Worm (Caenorhabditis elegans): Measurements from ENCODE around the gene egl-10.

DNA sequence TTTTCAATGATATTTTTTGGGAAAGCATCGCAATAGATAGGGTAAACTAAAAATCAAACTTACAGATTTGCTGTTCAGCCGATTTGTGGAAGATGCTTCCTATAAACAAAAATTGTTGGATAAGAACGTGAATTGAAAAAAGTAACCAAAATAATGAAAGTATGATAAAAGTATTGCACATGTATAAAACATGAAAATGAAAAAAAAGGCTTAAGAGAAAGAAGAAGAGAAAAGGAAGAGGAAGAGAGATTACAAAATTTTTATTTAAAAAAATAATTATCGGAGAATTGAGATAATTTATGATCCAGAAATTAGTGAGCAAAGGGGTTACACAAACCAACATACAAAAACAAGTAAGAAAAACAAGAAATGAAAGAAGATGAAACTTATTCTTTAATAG lies 21.4 kb downstream of the egl-10 start, which contains the start of gene pals-37:
- no peak for TF ChIP-seq nhr-11 (tag; optimal IDR thresholded peaks at IDR 0.05)
- no peak for TF ChIP-seq ztf-11 (tag; optimal IDR thresholded peaks at IDR 0.05)
- TF ChIP-seq lin-39 (tag; optimal IDR thresholded peaks at IDR 0.05), result no peak
- no peak for TF ChIP-seq ztf-1 (GFP tag; conservative IDR thresholded peaks at IDR 0.05)
- no peak for TF ChIP-seq zag-1 (tag; optimal IDR thresholded peaks at IDR 0.05)
- TF ChIP-seq sma-3 (GFP tag; optimal IDR thresholded peaks at IDR 0.05), result no peak
- TF ChIP-seq blmp-1 (tag; optimal IDR thresholded peaks at IDR 0.05; ENCODE audit: insufficient read depth), result no peak
- no peak for TF ChIP-seq ceh-82 (tag; optimal IDR thresholded peaks at IDR 0.05)
- no peak for TF ChIP-seq R02D3.7 (tag; optimal IDR thresholded peaks at IDR 0.05)
- no peak for TF ChIP-seq mab-5 (tag; optimal IDR thresholded peaks at IDR 0.05)

Measured in whole organism, L2 larva.